Worm (Caenorhabditis elegans): ENCODE results near the gene T28D6.6.

ce11 chrIII:11357418-11357817, 14.5 kb upstream of the T28D6.6 start:
- TF ChIP-seq ama-1 (optimal IDR thresholded peaks at IDR 0.05) (no peak), ets-7 (tag; optimal IDR thresholded peaks at IDR 0.05) (no peak), ceh-13 (GFP tag; optimal IDR thresholded peaks at IDR 0.05) (no peak), pes-1 (GFP tag; IDR thresholded peaks at IDR 0.05) (no peak), aly-1 (tag; optimal IDR thresholded peaks at IDR 0.05) (no peak), flt-1 (GFP tag; IDR thresholded peaks at IDR 0.05) (no peak), scrt-1 (GFP tag; IDR thresholded peaks at IDR 0.05) (no peak), hmg-4 (GFP tag; optimal IDR thresholded peaks at IDR 0.05) (no peak), B0310.2 (tag; optimal IDR thresholded peaks at IDR 0.05) (no peak), hmbx-1 (tag; optimal IDR thresholded peaks at IDR 0.05) (no peak), tra-4 (tag; optimal IDR thresholded peaks at IDR 0.05) (no peak), F13C5.2 (tag; optimal IDR thresholded peaks at IDR 0.05) (no peak)

All from whole organism, early embryonic.